Worm (Caenorhabditis elegans) whole organism, late embryonic: ENCODE results near the gene srg-33.
"Not testable (repeated sequence)": the region's sequence is repeated elsewhere in the genome, so short reads cannot be mapped to it uniquely, and the experiment has no call there.

ENCODE experiments used
- C08G9.2 ChIP-seq: sonication (generic microtip); optimal IDR thresholded peaks from 2 replicates; lab custom pipeline; 2016; ENCODE audit warnings: mild to moderate bottlenecking, missing genetic modification characterization, moderate library complexity, missing compliant biosample characterization
- C38D4.7 ChIP-seq: fragments of 200-800 bp; sonication (Bioruptor generic); optimal IDR thresholded peaks from 2 replicates; lab custom pipeline; 2018; ENCODE audit warnings: mild to moderate bottlenecking, missing genetic modification characterization, moderate library complexity, missing compliant biosample characterization
- F13H6.1 ChIP-seq: sonication (generic microtip); optimal IDR thresholded peaks from 2 replicates; lab custom pipeline; 2016; ENCODE audit warnings: missing genetic modification characterization, missing compliant biosample characterization
- T23F11.4 ChIP-seq: fragments of 200-800 bp; sonication (Bioruptor generic); optimal IDR thresholded peaks from 2 replicates; lab custom pipeline; 2018; ENCODE audit warnings: mild to moderate bottlenecking, missing genetic modification characterization, missing compliant biosample characterization
- ceh-18 ChIP-seq: sonication (generic microtip); optimal IDR thresholded peaks from 2 replicates; lab custom pipeline; 2016; ENCODE audit warnings: missing genetic modification characterization, missing compliant biosample characterization
- ceh-22 ChIP-seq: sonication (generic microtip); optimal IDR thresholded peaks from 2 replicates; lab custom pipeline; 2017; ENCODE audit warnings: missing biosample characterization, missing genetic modification characterization
- ceh-30 ChIP-seq: fragments of 150-350 bp; optimal IDR thresholded peaks from 2 replicates; lab custom pipeline; 2014; ENCODE audit warnings: missing biosample characterization, missing genetic modification characterization
- ceh-31 ChIP-seq: sonication (generic microtip); optimal IDR thresholded peaks from 2 replicates; lab custom pipeline; 2016; ENCODE audit warnings: missing genetic modification characterization, missing compliant biosample characterization
- ceh-34 ChIP-seq: sonication (generic microtip); optimal IDR thresholded peaks from 2 replicates; lab custom pipeline; 2016; ENCODE audit warnings: mild to moderate bottlenecking, missing genetic modification characterization, missing compliant biosample characterization
- ceh-45 ChIP-seq: fragments of 200-800 bp; sonication (Bioruptor generic); IDR thresholded peaks from 2 replicates; pipeline ENCODE4 v1.3.6; 2022; ENCODE audit warnings: missing genetic modification reagents, missing genetic modification characterization, missing compliant biosample characterization
- ceh-48 ChIP-seq: sonication (generic microtip); optimal IDR thresholded peaks from 2 replicates; lab custom pipeline; 2016; ENCODE audit warnings: missing genetic modification characterization, inconsistent platforms, missing compliant biosample characterization
- dve-1 ChIP-seq: sonication (generic microtip); optimal IDR thresholded peaks from 2 replicates; lab custom pipeline; 2017; ENCODE audit warnings: antibody characterized with exemption, mild to moderate bottlenecking, missing genetic modification characterization, missing compliant biosample characterization
- ets-4 ChIP-seq: sonication (generic microtip); optimal IDR thresholded peaks from 2 replicates; lab custom pipeline; 2016; ENCODE audit warnings: missing genetic modification characterization, missing compliant biosample characterization
- fax-1 ChIP-seq: sonication (generic microtip); optimal IDR thresholded peaks from 2 replicates; lab custom pipeline; 2016; ENCODE audit warnings: missing genotype, missing genetic modification characterization, missing compliant biosample characterization
- fkh-10 ChIP-seq: fragments of 150-350 bp; optimal IDR thresholded peaks from 2 replicates; lab custom pipeline; 2014; ENCODE audit warnings: missing biosample characterization, missing genetic modification reagents, missing genetic modification characterization
- fkh-6 ChIP-seq: sonication (generic microtip); optimal IDR thresholded peaks from 2 replicates; lab custom pipeline; 2016; ENCODE audit warnings: missing genetic modification characterization, missing compliant biosample characterization
- hlh-13 ChIP-seq: fragments of 200-800 bp; sonication (Bioruptor generic); optimal IDR thresholded peaks from 2 replicates; lab custom pipeline; 2018; ENCODE audit warnings: mild to moderate bottlenecking, missing genetic modification characterization, missing compliant biosample characterization
- hlh-30 ChIP-seq: sonication (generic microtip); optimal IDR thresholded peaks from 2 replicates; lab custom pipeline; 2017; ENCODE audit warnings: antibody characterized with exemption, missing genetic modification characterization, missing compliant biosample characterization; ENCODE audit not compliant: insufficient read depth
- lim-6 ChIP-seq: sonication (generic microtip); optimal IDR thresholded peaks from 2 replicates; lab custom pipeline; 2016; ENCODE audit warnings: missing genetic modification characterization, missing compliant biosample characterization
- lin-11 ChIP-seq: fragments of 200-800 bp; sonication (Bioruptor generic); optimal IDR thresholded peaks from 2 replicates; lab custom pipeline; 2018; ENCODE audit warnings: mild to moderate bottlenecking, missing genetic modification characterization, missing compliant biosample characterization
- mec-3 ChIP-seq: sonication (generic microtip); optimal IDR thresholded peaks from 2 replicates; lab custom pipeline; 2016; ENCODE audit warnings: borderline replicate concordance, missing genetic modification characterization, missing compliant biosample characterization
- nfya-1 ChIP-seq: sonication (generic microtip); optimal IDR thresholded peaks from 2 replicates; lab custom pipeline; 2017; ENCODE audit warnings: missing genetic modification characterization, mild to moderate bottlenecking, missing compliant biosample characterization, antibody characterized with exemption, moderate library complexity
- nhr-11 ChIP-seq: fragments of 150-350 bp; optimal IDR thresholded peaks from 2 replicates; lab custom pipeline; 2014; ENCODE audit warnings: missing biosample characterization, missing genetic modification characterization
- nhr-232 ChIP-seq: sonication (generic microtip); optimal IDR thresholded peaks from 2 replicates; lab custom pipeline; 2016; ENCODE audit warnings: missing genetic modification characterization, missing compliant biosample characterization
- npax-4 ChIP-seq: sonication (generic microtip); optimal IDR thresholded peaks from 2 replicates; lab custom pipeline; 2016; ENCODE audit warnings: missing genetic modification characterization, missing compliant biosample characterization
- pat-9 ChIP-seq: fragments of 200-800 bp; sonication (Bioruptor generic); optimal IDR thresholded peaks from 2 replicates; lab custom pipeline; 2018; ENCODE audit warnings: mild to moderate bottlenecking, missing genetic modification characterization, moderate library complexity, missing compliant biosample characterization
- pax-1 ChIP-seq: fragments of 150-350 bp; optimal IDR thresholded peaks from 2 replicates; lab custom pipeline; 2014; ENCODE audit warnings: missing biosample characterization, missing genetic modification characterization
- rnt-1 ChIP-seq: sonication (generic microtip); optimal IDR thresholded peaks from 2 replicates; lab custom pipeline; 2016; ENCODE audit warnings: missing genetic modification characterization, missing compliant biosample characterization
- sdc-2 ChIP-seq: sonication (generic microtip); optimal IDR thresholded peaks from 2 replicates; lab custom pipeline; 2016; ENCODE audit warnings: missing genotype, missing genetic modification characterization, missing compliant biosample characterization
- syd-9 ChIP-seq: sonication (generic microtip); optimal IDR thresholded peaks from 2 replicates; lab custom pipeline; 2016; ENCODE audit warnings: mild to moderate bottlenecking, missing genetic modification characterization, moderate library complexity, missing compliant biosample characterization
- tbx-2 ChIP-seq: sonication (generic microtip); optimal IDR thresholded peaks from 2 replicates; lab custom pipeline; 2016; ENCODE audit warnings: missing genetic modification characterization, missing compliant biosample characterization
- unc-3 ChIP-seq, 2 experiments: fragments of 200-800 bp in 1 of 2; sonication (Bioruptor generic) in 1 of 2; sonication (generic microtip) in 1 of 2; conservative IDR thresholded peaks in 1 of 2; optimal IDR thresholded peaks in 1 of 2; 2 replicates each; pipeline versions ENCODE4 v1.3.6 to Lab custom; 2016 to 2022; ENCODE audit warnings: missing compliant biosample characterization in 2 of 2, missing genetic modification characterization in 2 of 2, missing genetic modification reagents in 1 of 2

Gene srg-33

ce11 chrV:8314782-8315181 is 22.9 kb downstream of the srg-33 start:
- TF ChIP-seq ceh-45 (GFP tag; lab: Robert Waterston, UW) (peak; percentile 58), unc-3 (GFP tag; conservative IDR thresholded peaks at IDR 0.05; lab: Robert Waterston, UW) (0 out of 2 replicates have a peak, but pooled peaks have one; percentile 25)
- TF ChIP-seq unc-3 (tag; optimal IDR thresholded peaks at IDR 0.05; lab: Kevin White, UChicago), result not testable (repeated sequence)

- no peak for TF ChIP-seq pat-9 (tag; lab: Kevin White, UChicago)
Observed at ce11 chrV:8318135-8318534, 26.3 kb downstream of the srg-33 start, which contains the start of gene clec-219. Gene clec-219, plus strand, starts transcription at chrV:8318435.

- TF ChIP-seq ceh-30 (tag; lab: Kevin White, UChicago) (no peak), nfya-1 (tag; lab: Kevin White, UChicago) (no peak), lim-6 (tag; lab: Kevin White, UChicago) (no peak), ceh-34 (tag; lab: Kevin White, UChicago) (no peak)
Observed at ce11 chrV:8323545-8323944, 31.7 kb downstream of the srg-33 start.

ce11 chrV:8325906-8326305 is 34.0 kb downstream of the srg-33 start:
- TF ChIP-seq C38D4.7 (GFP tag; lab: Kevin White, UChicago), result no peak
- TF ChIP-seq T23F11.4, result no peak
- TF ChIP-seq ceh-34 (tag; lab: Kevin White, UChicago), result no peak
- no peak for TF ChIP-seq hlh-13 (GFP tag; lab: Kevin White, UChicago)
- TF ChIP-seq, all 69 proteins: peak for 0

ce11 chrV:8327080-8327479 is 35.2 kb downstream of the srg-33 start:
- TF ChIP-seq ets-4 (no peak), sdc-2 (tag; lab: Kevin White, UChicago) (no peak), mec-3 (tag; lab: Kevin White, UChicago) (no peak), syd-9 (no peak), ceh-18 (tag; lab: Kevin White, UChicago) (no peak), C08G9.2 (tag; lab: Kevin White, UChicago) (no peak), rnt-1 (tag; lab: Kevin White, UChicago) (no peak), pax-1 (tag; lab: Kevin White, UChicago) (no peak), ceh-45 (GFP tag; lab: Robert Waterston, UW) (no peak), F13H6.1 (no peak), ceh-48 (tag; lab: Kevin White, UChicago) (no peak), pat-9 (tag; lab: Kevin White, UChicago) (no peak), npax-4 (tag; lab: Kevin White, UChicago) (no peak)

- no peak for TF ChIP-seq ceh-31
- no peak for TF ChIP-seq npax-4 (tag; lab: Kevin White, UChicago)
- TF ChIP-seq tbx-2, result no peak
- TF ChIP-seq dve-1 (tag; lab: Kevin White, UChicago), result no peak
- TF ChIP-seq nhr-232, result no peak
- TF ChIP-seq nfya-1 (tag; lab: Kevin White, UChicago), result no peak
- no peak for TF ChIP-seq fkh-10 (GFP tag; lab: Kevin White, UChicago)
- no peak for TF ChIP-seq lin-11 (tag; lab: Kevin White, UChicago)
- no peak for TF ChIP-seq unc-3 (GFP tag; conservative IDR thresholded peaks at IDR 0.05; lab: Robert Waterston, UW)
- TF ChIP-seq unc-3 (tag; optimal IDR thresholded peaks at IDR 0.05; lab: Kevin White, UChicago), result no peak
- TF ChIP-seq fax-1, result no peak
- no peak for TF ChIP-seq fkh-6 (tag; lab: Kevin White, UChicago)
- TF ChIP-seq nhr-11 (tag; lab: Kevin White, UChicago), result no peak
- TF ChIP-seq ceh-34 (tag; lab: Kevin White, UChicago), result no peak
- no peak for TF ChIP-seq ceh-22 (tag; lab: Kevin White, UChicago)
- TF ChIP-seq lim-6 (tag; lab: Kevin White, UChicago), result no peak
- no peak for TF ChIP-seq mec-3 (tag; lab: Kevin White, UChicago)
- no peak for TF ChIP-seq hlh-30 (tag; lab: Kevin White, UChicago)
- TF ChIP-seq, all 69 proteins: peak for 0
Observed at ce11 chrV:8334360-8334759, 42.5 kb downstream of the srg-33 start, which contains the start of gene tmd-2. Gene tmd-2, plus strand, starts transcription at chrV:8334660.
